Worm (Caenorhabditis elegans) whole organism, L4/young adult: Measurements from ENCODE around the gene C03H5.4.

Experiments used
- W03F9.2 ChIP-seq: fragments of 150-350 bp; optimal IDR thresholded peaks from 2 replicates; lab custom pipeline; 2014; ENCODE audit warnings: missing biosample characterization, missing genetic modification characterization
- dao-5 ChIP-seq: sonication (generic microtip); optimal IDR thresholded peaks from 2 replicates; lab custom pipeline; 2016; ENCODE audit warnings: missing genotype, missing genetic modification characterization, moderate library complexity, missing compliant biosample characterization
- him-1 ChIP-seq: sonication (generic microtip); optimal IDR thresholded peaks from 2 replicates; lab custom pipeline; 2016; ENCODE audit warnings: missing genotype, missing genetic modification reagents, missing genetic modification characterization, missing compliant biosample characterization

ce11 chrII:347734-348133, 27.3 kb upstream of the C03H5.4 start, which contains the start of gene D1069.3:
- no peak for TF ChIP-seq dao-5 (tag; lab: Kevin White, UChicago)
- TF ChIP-seq W03F9.2 (tag; lab: Kevin White, UChicago): no peak
- no peak for TF ChIP-seq him-1 (tag; lab: Kevin White, UChicago)
